Fruit fly (Drosophila melanogaster) whole organism, embryonic: ENCODE data around the gene CG31675.

Experiments
- Atf3 ChIP-seq: fragments of 200-800 bp; sonication (Bioruptor generic); optimal IDR thresholded peaks from 3 replicates; lab custom pipeline; 2016; ENCODE audit warnings: missing biosample characterization, missing genetic modification characterization
- CG10979 ChIP-seq: fragments of 200-800 bp; sonication (Bioruptor generic); optimal IDR thresholded peaks from 2 replicates; lab custom pipeline; 2018; ENCODE audit warnings: missing biosample characterization, mild to moderate bottlenecking, missing genetic modification characterization, moderate library complexity
- CG13296 ChIP-seq: fragments of 200-800 bp; sonication (Bioruptor generic); optimal IDR thresholded peaks from 3 replicates; lab custom pipeline; 2018; ENCODE audit warnings: missing biosample characterization, mild to moderate bottlenecking, missing genetic modification characterization
- CG15696 ChIP-seq: fragments of 200-800 bp; sonication (Bioruptor generic); optimal IDR thresholded peaks from 2 replicates; lab custom pipeline; 2019; ENCODE audit warnings: missing biosample characterization, mild to moderate bottlenecking, missing genetic modification characterization, moderate library complexity
- CG17359 ChIP-seq: fragments of 200-800 bp; sonication (Bioruptor generic); optimal IDR thresholded peaks from 3 replicates; lab custom pipeline; 2018; ENCODE audit warnings: missing biosample characterization, mild to moderate bottlenecking, missing genetic modification characterization, moderate library complexity
- CG17361 ChIP-seq: fragments of 200-800 bp; sonication (Bioruptor generic); IDR thresholded peaks from 3 replicates; pipeline ENCODE4 v1.3.6; 2022; ENCODE audit warnings: missing biosample characterization, missing genetic modification characterization
- CG3281 ChIP-seq: fragments of 200-800 bp; sonication (Bioruptor generic); optimal IDR thresholded peaks from 3 replicates; lab custom pipeline; 2017; ENCODE audit warnings: missing biosample characterization, mild to moderate bottlenecking, missing genetic modification characterization
- CG3995 ChIP-seq: fragments of 200-800 bp; sonication (Bioruptor generic); optimal IDR thresholded peaks from 3 replicates; lab custom pipeline; 2016; ENCODE audit warnings: missing biosample characterization, missing genetic modification characterization
- CG6791 ChIP-seq: fragments of 200-800 bp; sonication (Bioruptor generic); IDR thresholded peaks from 3 replicates; pipeline ENCODE4 v1.3.6; 2022; ENCODE audit warnings: missing biosample characterization, missing genetic modification characterization; ENCODE audit not compliant: partially characterized antibody
- CG7928 ChIP-seq: fragments of 200-800 bp; sonication (Bioruptor generic); optimal IDR thresholded peaks from 2 replicates; lab custom pipeline; 2017; ENCODE audit warnings: missing biosample characterization, mild to moderate bottlenecking, missing genetic modification characterization
- CG7963 ChIP-seq: fragments of 200-800 bp; sonication (Bioruptor generic); IDR thresholded peaks from 3 replicates; pipeline ENCODE4 v1.3.6; 2022; ENCODE audit warnings: missing biosample characterization, missing genetic modification characterization; ENCODE audit not compliant: partially characterized antibody
- CTCF ChIP-seq: fragments of 200-800 bp; sonication (Bioruptor generic); optimal IDR thresholded peaks from 2 replicates; lab custom pipeline; 2017; ENCODE audit warnings: missing biosample characterization, mild to moderate bottlenecking, missing genetic modification characterization, moderate library complexity
- Dad ChIP-seq: fragments of 200-800 bp; sonication (Bioruptor generic); optimal IDR thresholded peaks from 3 replicates; lab custom pipeline; 2016; ENCODE audit warnings: missing biosample characterization, missing genetic modification characterization
- ERR ChIP-seq: fragments of 200-800 bp; sonication (Bioruptor generic); optimal IDR thresholded peaks from 2 replicates; lab custom pipeline; 2016; ENCODE audit warnings: missing biosample characterization, missing genetic modification characterization
- Fer1 ChIP-seq: fragments of 200-800 bp; sonication (Bioruptor generic); optimal IDR thresholded peaks from 2 replicates; lab custom pipeline; 2017; ENCODE audit warnings: missing biosample characterization, mild to moderate bottlenecking, missing genetic modification characterization
- Gug ChIP-seq: fragments of 200-800 bp; sonication (Bioruptor generic); IDR thresholded peaks from 4 replicates; pipeline ENCODE4 v1.3.6; 2022; ENCODE audit warnings: missing biosample characterization, missing genetic modification characterization
- MESR4 ChIP-seq: fragments of 200-800 bp; sonication (Bioruptor generic); optimal IDR thresholded peaks from 2 replicates; lab custom pipeline; 2018; ENCODE audit warnings: missing biosample characterization, mild to moderate bottlenecking, missing genetic modification characterization, moderate library complexity
- Mes4 ChIP-seq: fragments of 200-800 bp; sonication (Bioruptor generic); optimal IDR thresholded peaks from 2 replicates; lab custom pipeline; 2016; ENCODE audit warnings: missing biosample characterization, missing genetic modification characterization
- Side ChIP-seq: fragments of 200-800 bp; sonication (Bioruptor generic); optimal IDR thresholded peaks from 2 replicates; lab custom pipeline; 2016; ENCODE audit warnings: missing biosample characterization, missing genetic modification characterization
- Tbp ChIP-seq: fragments of >200 bp; optimal IDR thresholded peaks from 2 replicates; lab custom pipeline; 2018; ENCODE audit warnings: missing biosample characterization, missing genetic modification characterization
- YL-1 ChIP-seq: fragments of 200-800 bp; sonication (Bioruptor generic); optimal IDR thresholded peaks from 3 replicates; lab custom pipeline; 2017; ENCODE audit warnings: missing biosample characterization, mild to moderate bottlenecking, missing genetic modification characterization
- chinmo ChIP-seq: fragments of 200-800 bp; sonication (Bioruptor generic); IDR thresholded peaks from 4 replicates; pipeline ENCODE4 v1.3.6; 2022; ENCODE audit warnings: missing biosample characterization, missing genetic modification characterization; ENCODE audit not compliant: partially characterized antibody
- chm ChIP-seq: fragments of 200-800 bp; sonication (Bioruptor generic); IDR thresholded peaks from 2 replicates; pipeline ENCODE4 v1.3.6; 2022; ENCODE audit warnings: missing biosample characterization, missing genetic modification characterization
- dati ChIP-seq: fragments of 200-800 bp; sonication (Bioruptor generic); IDR thresholded peaks from 2 replicates; pipeline ENCODE4 v1.3.6; 2022; ENCODE audit warnings: missing biosample characterization, missing genetic modification characterization
- eve ChIP-seq, 2 experiments: fragments of >200 bp; optimal IDR thresholded peaks; 2 replicates each; lab custom pipeline; 2017; ENCODE audit warnings: missing biosample characterization in 2 of 2, missing genetic modification characterization in 2 of 2
- exex ChIP-seq: fragments of 200-800 bp; sonication (Bioruptor generic); optimal IDR thresholded peaks from 4 replicates; lab custom pipeline; 2018; ENCODE audit warnings: missing biosample characterization, mild to moderate bottlenecking, missing genetic modification characterization, moderate library complexity
- gcm2 ChIP-seq: fragments of 200-800 bp; sonication (Bioruptor generic); optimal IDR thresholded peaks from 2 replicates; lab custom pipeline; 2016; ENCODE audit warnings: missing biosample characterization, missing genetic modification characterization
- grn ChIP-seq: fragments of 200-800 bp; sonication (Bioruptor generic); optimal IDR thresholded peaks from 3 replicates; lab custom pipeline; 2017; ENCODE audit warnings: missing biosample characterization, missing genetic modification characterization
- gsb ChIP-seq: fragments of 200-800 bp; sonication (Bioruptor generic); IDR thresholded peaks from 2 replicates; pipeline ENCODE4 v1.3.6; 2022; ENCODE audit warnings: missing biosample characterization, missing genetic modification characterization
- hbn ChIP-seq: fragments of 200-800 bp; sonication (Bioruptor generic); IDR thresholded peaks from 2 replicates; pipeline ENCODE4 v1.3.6; 2022; ENCODE audit warnings: missing biosample characterization, missing genetic modification characterization; ENCODE audit not compliant: partially characterized antibody
- inv ChIP-seq: fragments of 200-800 bp; sonication (Bioruptor generic); IDR thresholded peaks from 2 replicates; pipeline ENCODE4 v1.3.6; 2022; ENCODE audit warnings: missing biosample characterization, missing genetic modification characterization; ENCODE audit not compliant: partially characterized antibody
- jing ChIP-seq: fragments of 200-800 bp; sonication (Bioruptor generic); optimal IDR thresholded peaks from 2 replicates; lab custom pipeline; 2018; ENCODE audit warnings: missing biosample characterization, mild to moderate bottlenecking, missing genetic modification characterization
- klu ChIP-seq: fragments of 200-800 bp; sonication (Bioruptor generic); IDR thresholded peaks from 2 replicates; pipeline ENCODE4 v1.3.6; 2022; ENCODE audit warnings: missing biosample characterization, missing genetic modification characterization
- lola ChIP-seq, 3 experiments: fragments of >200 bp in 2 of 3; fragments of 200-800 bp in 1 of 3; sonication (Bioruptor generic) in 1 of 3; optimal IDR thresholded peaks; 2 replicates each; lab custom pipeline; 2017 to 2019; ENCODE audit warnings: missing biosample characterization in 3 of 3, missing genetic modification characterization in 3 of 3, mild to moderate bottlenecking in 1 of 3, moderate library complexity in 1 of 3
- lov ChIP-seq, 2 experiments: fragments of 200-800 bp in 1 of 2; fragments of >200 bp in 1 of 2; sonication (Bioruptor generic) in 1 of 2; IDR thresholded peaks in 1 of 2; optimal IDR thresholded peaks in 1 of 2; 2 replicates in 1 of 2; 3 replicates in 1 of 2; pipeline versions ENCODE4 v1.3.6 to Lab custom; 2017 to 2022; ENCODE audit warnings: missing biosample characterization in 1 of 2, missing genetic modification characterization in 1 of 2
- pan ChIP-seq, 4 experiments: fragments of >200 bp in 3 of 4; fragments of 200-800 bp in 1 of 4; sonication (Bioruptor generic) in 1 of 4; optimal IDR thresholded peaks in 3 of 4; IDR thresholded peaks in 1 of 4; 2 replicates each; pipeline versions ENCODE4 v1.3.6 to Lab custom; 2017 to 2022; ENCODE audit warnings: missing biosample characterization in 2 of 4, missing genetic modification characterization in 2 of 4, mixed read lengths in 1 of 4
- pros ChIP-seq: fragments of 200-800 bp; sonication (Bioruptor generic); optimal IDR thresholded peaks from 3 replicates; lab custom pipeline; 2019; ENCODE audit warnings: missing biosample characterization, mild to moderate bottlenecking, missing genetic modification characterization, moderate library complexity
- pum ChIP-seq: fragments of 200-800 bp; sonication (Bioruptor generic); optimal IDR thresholded peaks from 2 replicates; lab custom pipeline; 2016; ENCODE audit warnings: missing biosample characterization, missing genetic modification characterization
- pzg ChIP-seq: fragments of 200-800 bp; sonication (Bioruptor generic); optimal IDR thresholded peaks from 3 replicates; lab custom pipeline; 2018; ENCODE audit warnings: missing biosample characterization, mild to moderate bottlenecking, missing genetic modification characterization, moderate library complexity
- schlank ChIP-seq: fragments of 200-800 bp; sonication (Bioruptor generic); optimal IDR thresholded peaks from 2 replicates; lab custom pipeline; 2018; ENCODE audit warnings: missing biosample characterization, mild to moderate bottlenecking, missing genetic modification characterization
- sim ChIP-seq: fragments of 200-800 bp; sonication (Bioruptor generic); IDR thresholded peaks from 2 replicates; pipeline ENCODE4 v1.3.6; 2022; ENCODE audit warnings: missing biosample characterization, missing genetic modification characterization
- slp2 ChIP-seq: fragments of 200-800 bp; sonication (Bioruptor generic); optimal IDR thresholded peaks from 2 replicates; lab custom pipeline; 2016; ENCODE audit warnings: missing biosample characterization, missing genetic modification characterization
- sna ChIP-seq: fragments of 200-800 bp; sonication (Bioruptor generic); IDR thresholded peaks from 2 replicates; pipeline ENCODE4 v1.3.6; 2022; ENCODE audit warnings: missing biosample characterization, missing genetic modification characterization; ENCODE audit not compliant: partially characterized antibody
- sqz ChIP-seq: fragments of 200-800 bp; sonication (Bioruptor generic); optimal IDR thresholded peaks from 3 replicates; lab custom pipeline; 2018; ENCODE audit warnings: missing biosample characterization, mild to moderate bottlenecking, missing genetic modification characterization
- tup ChIP-seq: fragments of 200-800 bp; sonication (Bioruptor generic); optimal IDR thresholded peaks from 2 replicates; lab custom pipeline; 2016; ENCODE audit warnings: missing biosample characterization, mild to moderate bottlenecking, missing genetic modification characterization, moderate library complexity
- vfl ChIP-seq: fragments of 200-800 bp; sonication (Bioruptor generic); optimal IDR thresholded peaks from 2 replicates; lab custom pipeline; 2016; ENCODE audit warnings: missing biosample characterization, missing genetic modification characterization
- z ChIP-seq: fragments of 200-800 bp; sonication (Bioruptor generic); IDR thresholded peaks from 3 replicates; pipeline ENCODE4 v1.3.6; 2022; ENCODE audit warnings: missing biosample characterization, missing genetic modification characterization

The CG31675 gene

DNA sequence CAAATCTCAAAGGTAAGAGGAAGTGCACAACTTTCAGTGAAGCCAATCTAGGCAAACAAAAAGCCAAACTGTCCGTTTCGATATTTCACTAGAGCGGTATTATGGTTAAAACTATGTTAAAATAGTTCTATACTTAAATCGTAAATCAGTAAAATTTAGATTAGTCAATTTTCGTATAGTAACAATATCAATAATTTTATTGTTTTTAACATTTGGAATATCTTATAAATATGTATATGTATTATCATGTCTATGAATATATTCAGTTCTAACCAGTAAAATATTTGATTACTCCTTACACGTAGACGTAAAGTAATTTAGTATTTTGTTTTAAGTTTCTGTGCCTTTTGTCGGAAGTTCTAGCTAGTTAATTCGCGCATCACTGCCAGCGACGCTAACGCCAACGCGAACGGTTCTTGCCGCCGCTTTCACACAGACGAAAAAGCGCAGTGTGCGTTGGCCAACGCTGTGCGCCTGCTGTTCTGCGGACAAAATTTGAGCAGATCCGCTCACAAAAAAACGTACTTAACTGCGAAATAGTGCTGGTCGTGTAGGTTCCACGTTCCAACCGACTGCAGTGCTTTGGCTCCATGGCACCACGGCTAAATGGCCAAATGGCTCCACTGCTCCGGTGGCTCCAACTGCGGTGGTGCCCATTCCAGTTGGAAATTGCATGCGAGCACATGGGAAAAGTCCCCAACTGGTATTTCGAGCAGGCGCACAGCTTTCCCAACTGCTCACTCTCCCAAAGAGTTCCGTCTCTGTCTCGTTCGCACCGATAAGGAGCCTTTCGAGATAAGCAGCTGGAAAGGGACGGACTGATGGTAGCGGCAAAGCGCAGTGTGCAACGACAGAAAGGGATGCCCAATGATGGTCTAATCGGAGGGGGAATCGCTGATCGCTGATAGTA lies 44.1 kb upstream of the CG31675 start (continued):
- TF ChIP-seq gcm2 (GFP tag; lab: Kevin White, UChicago) (no peak), Gug (no peak; the same call in 3 of the 4 replicates), vfl (GFP tag; lab: Kevin White, UChicago) (no peak), lola (GFP tag; optimal IDR thresholded peaks at IDR 0.05; lab: Kevin White, UChicago) (peak in 1 of 3 experiments; percentile 53), CG10979 (tag; lab: Kevin White, UChicago) (peak; percentile 0), sna (GFP tag; lab: Robert Waterston, UW) (peak; percentile 72), CG7963 (peak; percentile 55; the same call in 1 of the 3 replicates), Side (no peak), sqz (GFP tag; lab: Kevin White, UChicago) (peak; percentile 91), gsb (no peak), MESR4 (no peak), eve (GFP tag; optimal IDR thresholded peaks at IDR 0.05; lab: Kevin White, UChicago) (peak in 1 of 2 experiments; percentile 1), hbn (GFP tag; lab: Robert Waterston, UW) (peak; percentile 36; the same call in 1 of the 2 replicates), Atf3 (no peak), dati (GFP tag; lab: Robert Waterston, UW) (no peak), CG17359 (no peak), chm (GFP tag; lab: Robert Waterston, UW) (0 out of 2 replicates have a peak, but pooled peaks have one; percentile 38), pros (GFP tag; lab: Kevin White, UChicago) (peak; percentile 88), Dad (GFP tag; lab: Kevin White, UChicago) (peak; percentile 16), tup (GFP tag; lab: Kevin White, UChicago) (no peak), CG3995 (no peak), chinmo (GFP tag; lab: Robert Waterston, UW) (peak; percentile 98; the same call in 3 of the 4 replicates), ERR (peak; percentile 52), schlank (tag; lab: Kevin White, UChicago) (no peak), lov (optimal IDR thresholded peaks at IDR 0.05; lab: Kevin White, UChicago) (no peak), lov (GFP tag; IDR thresholded peaks at IDR 0.05; lab: Robert Waterston, UW) (no peak), jing (no peak), CG7928 (GFP tag; lab: Kevin White, UChicago) (no peak), CG3281 (GFP tag; lab: Kevin White, UChicago) (no peak), z (peak; percentile 63; the same call in 1 of the 3 replicates), pum (GFP tag; lab: Kevin White, UChicago) (no peak), YL-1 (GFP tag; lab: Kevin White, UChicago) (no peak), pan (optimal IDR thresholded peaks at IDR 0.05; lab: Kevin White, UChicago) (no peak), pan (GFP tag; optimal IDR thresholded peaks at IDR 0.05 in 1 of 2, IDR thresholded peaks at IDR 0.05 in 1 of 2) (no peak), pzg (GFP tag; lab: Kevin White, UChicago) (peak; percentile 9), CG17361 (GFP tag; lab: Robert Waterston, UW) (peak; percentile 67; the same call in 2 of the 3 replicates), slp2 (GFP tag; lab: Kevin White, UChicago) (no peak), Fer1 (GFP tag; lab: Kevin White, UChicago) (peak; percentile 15), Tbp (GFP tag; lab: Kevin White, UChicago) (no peak), CTCF (no peak), sim (GFP tag; lab: Robert Waterston, UW) (no peak), exex (tag; lab: Kevin White, UChicago) (peak; percentile 54), klu (no peak; the same call in 1 of the 2 replicates), Mes4 (GFP tag; lab: Kevin White, UChicago) (no peak), CG13296 (GFP tag; lab: Kevin White, UChicago) (no peak), grn (peak; percentile 100), inv (GFP tag; lab: Robert Waterston, UW) (no peak), CG6791 (GFP tag; lab: Robert Waterston, UW) (peak; percentile 55; the same call in 1 of the 3 replicates), CG15696 (tag; lab: Kevin White, UChicago) (no peak)
